Worm (Caenorhabditis elegans) whole organism, L2 larva: Measurements from ENCODE around the gene F52E1.3.

ENCODE experiments used
- C34F6.9 ChIP-seq: fragments of 150-350 bp; optimal IDR thresholded peaks from 2 replicates; lab custom pipeline; 2014; ENCODE audit warnings: missing biosample characterization, missing genetic modification characterization
- F13H6.1 ChIP-seq: sonication (generic microtip); optimal IDR thresholded peaks from 2 replicates; lab custom pipeline; 2016; ENCODE audit warnings: missing genetic modification characterization, missing compliant biosample characterization
- R02D3.7 ChIP-seq: fragments of 150-350 bp; optimal IDR thresholded peaks from 2 replicates; lab custom pipeline; 2014; ENCODE audit warnings: missing biosample characterization, missing genetic modification characterization
- ZK546.5 ChIP-seq: sonication (generic microtip); optimal IDR thresholded peaks from 2 replicates; lab custom pipeline; 2017; ENCODE audit warnings: missing biosample characterization, missing genetic modification characterization
- ama-1 ChIP-seq: fragments of 150-350 bp; optimal IDR thresholded peaks from 2 replicates; lab custom pipeline; 2018; ENCODE audit warnings: inconsistent platforms
- blmp-1 ChIP-seq: sonication (generic microtip); optimal IDR thresholded peaks from 2 replicates; lab custom pipeline; 2017; ENCODE audit warnings: missing genetic modification characterization, mild to moderate bottlenecking, missing compliant biosample characterization, antibody characterized with exemption, moderate library complexity; ENCODE audit not compliant: insufficient read depth
- ceh-82 ChIP-seq: fragments of 150-350 bp; optimal IDR thresholded peaks from 2 replicates; lab custom pipeline; 2014; ENCODE audit warnings: missing biosample characterization, missing genetic modification characterization
- crh-2 ChIP-seq: sonication (generic microtip); optimal IDR thresholded peaks from 2 replicates; lab custom pipeline; 2017; ENCODE audit warnings: missing biosample characterization, missing genetic modification characterization
- elt-1 ChIP-seq: fragments of 150-350 bp; optimal IDR thresholded peaks from 2 replicates; lab custom pipeline; 2014; ENCODE audit warnings: missing biosample characterization, missing genetic modification characterization
- elt-3 ChIP-seq: sonication (generic microtip); optimal IDR thresholded peaks from 2 replicates; lab custom pipeline; 2017; ENCODE audit warnings: missing biosample characterization, missing genetic modification characterization
- fos-1 ChIP-seq: fragments of 150-350 bp; optimal IDR thresholded peaks from 2 replicates; lab custom pipeline; 2014; ENCODE audit warnings: missing biosample characterization, missing genetic modification characterization
- lin-11 ChIP-seq: fragments of 150-350 bp; sonication (generic microtip); optimal IDR thresholded peaks from 2 replicates; lab custom pipeline; 2014; ENCODE audit warnings: missing biosample characterization, missing genetic modification characterization, inconsistent platforms, mixed read lengths
- lin-13 ChIP-seq: fragments of 150-350 bp; optimal IDR thresholded peaks from 2 replicates; lab custom pipeline; 2014; ENCODE audit warnings: missing biosample characterization, missing genetic modification reagents, missing genetic modification characterization
- lsy-2 ChIP-seq, 2 experiments: fragments of 150-350 bp in 1 of 2; sonication (generic microtip) in 1 of 2; optimal IDR thresholded peaks; 2 replicates each; lab custom pipeline; 2014 to 2017; ENCODE audit warnings: missing biosample characterization in 2 of 2, missing genetic modification characterization in 2 of 2
- mdl-1 ChIP-seq, 2 experiments: fragments of 150-350 bp in 1 of 2; sonication (generic microtip) in 1 of 2; optimal IDR thresholded peaks; 2 replicates each; lab custom pipeline; 2017; ENCODE audit warnings: missing biosample characterization in 2 of 2, missing genetic modification characterization in 2 of 2
- nhr-10 ChIP-seq: sonication (generic microtip); optimal IDR thresholded peaks from 2 replicates; lab custom pipeline; 2017; ENCODE audit warnings: missing biosample characterization, missing genetic modification characterization
- nhr-11 ChIP-seq: fragments of 150-350 bp; optimal IDR thresholded peaks from 2 replicates; lab custom pipeline; 2014; ENCODE audit warnings: missing biosample characterization, missing genetic modification characterization
- nhr-12 ChIP-seq: fragments of 150-350 bp; optimal IDR thresholded peaks from 2 replicates; lab custom pipeline; 2014; ENCODE audit warnings: missing biosample characterization, missing genetic modification characterization
- nhr-129 ChIP-seq: fragments of 150-350 bp; optimal IDR thresholded peaks from 2 replicates; lab custom pipeline; 2014; ENCODE audit warnings: missing biosample characterization, missing genetic modification characterization
- nhr-21 ChIP-seq: fragments of 150-350 bp; optimal IDR thresholded peaks from 2 replicates; lab custom pipeline; 2014; ENCODE audit warnings: missing biosample characterization, missing genetic modification characterization
- nhr-23 ChIP-seq: fragments of 150-350 bp; optimal IDR thresholded peaks from 2 replicates; lab custom pipeline; 2014; ENCODE audit warnings: missing biosample characterization, missing genetic modification reagents, missing genetic modification characterization
- nhr-25 ChIP-seq: fragments of 150-350 bp; sonication (generic microtip); optimal IDR thresholded peaks from 3 replicates; lab custom pipeline; 2014; ENCODE audit warnings: missing biosample characterization, missing genetic modification characterization
- nhr-6 ChIP-seq: fragments of 150-350 bp; optimal IDR thresholded peaks from 2 replicates; lab custom pipeline; 2014; ENCODE audit warnings: missing biosample characterization, missing genetic modification characterization
- nhr-77 ChIP-seq: fragments of 150-350 bp; optimal IDR thresholded peaks from 2 replicates; lab custom pipeline; 2014; ENCODE audit warnings: missing biosample characterization, missing genetic modification characterization
- sem-4 ChIP-seq: fragments of 150-350 bp; optimal IDR thresholded peaks from 2 replicates; lab custom pipeline; 2014; ENCODE audit warnings: missing biosample characterization, missing genetic modification reagents, missing genetic modification characterization
- sma-3 ChIP-seq: sonication (generic microtip); optimal IDR thresholded peaks from 2 replicates; lab custom pipeline; 2016; ENCODE audit warnings: missing genetic modification reagents, missing genetic modification characterization, missing compliant biosample characterization
- sma-9 ChIP-seq, 2 experiments: fragments of 150-350 bp in 1 of 2; sonication (generic microtip) in 1 of 2; optimal IDR thresholded peaks; 2 replicates each; lab custom pipeline; 2014 to 2016; ENCODE audit warnings: missing genetic modification characterization in 2 of 2, mild to moderate bottlenecking in 1 of 2, missing biosample characterization in 1 of 2, missing compliant biosample characterization in 1 of 2, missing genetic modification reagents in 1 of 2, moderate library complexity in 1 of 2
- snpc-4 ChIP-seq: fragments of 150-350 bp; optimal IDR thresholded peaks from 2 replicates; lab custom pipeline; 2014; ENCODE audit warnings: missing biosample characterization, missing genetic modification characterization
- unc-55 ChIP-seq: fragments of 150-350 bp; sonication (generic microtip); optimal IDR thresholded peaks from 3 replicates; lab custom pipeline; 2014; ENCODE audit warnings: missing biosample characterization, missing genetic modification reagents, missing genetic modification characterization
- zag-1 ChIP-seq: fragments of 150-350 bp; optimal IDR thresholded peaks from 2 replicates; lab custom pipeline; 2014; ENCODE audit warnings: missing biosample characterization, missing genetic modification characterization
- ztf-1 ChIP-seq: fragments of 200-800 bp; sonication (Bioruptor generic); conservative IDR thresholded peaks from 2 replicates; pipeline ENCODE4 v1.3.6; 2022; ENCODE audit warnings: missing genetic modification characterization, missing compliant biosample characterization
- ztf-11 ChIP-seq: sonication (generic microtip); optimal IDR thresholded peaks from 2 replicates; lab custom pipeline; 2017; ENCODE audit warnings: missing biosample characterization, missing genetic modification characterization
- ztf-4 ChIP-seq: fragments of 150-350 bp; optimal IDR thresholded peaks from 2 replicates; lab custom pipeline; 2014; ENCODE audit warnings: missing biosample characterization, missing genetic modification characterization

Gene F52E1.3

DNA sequence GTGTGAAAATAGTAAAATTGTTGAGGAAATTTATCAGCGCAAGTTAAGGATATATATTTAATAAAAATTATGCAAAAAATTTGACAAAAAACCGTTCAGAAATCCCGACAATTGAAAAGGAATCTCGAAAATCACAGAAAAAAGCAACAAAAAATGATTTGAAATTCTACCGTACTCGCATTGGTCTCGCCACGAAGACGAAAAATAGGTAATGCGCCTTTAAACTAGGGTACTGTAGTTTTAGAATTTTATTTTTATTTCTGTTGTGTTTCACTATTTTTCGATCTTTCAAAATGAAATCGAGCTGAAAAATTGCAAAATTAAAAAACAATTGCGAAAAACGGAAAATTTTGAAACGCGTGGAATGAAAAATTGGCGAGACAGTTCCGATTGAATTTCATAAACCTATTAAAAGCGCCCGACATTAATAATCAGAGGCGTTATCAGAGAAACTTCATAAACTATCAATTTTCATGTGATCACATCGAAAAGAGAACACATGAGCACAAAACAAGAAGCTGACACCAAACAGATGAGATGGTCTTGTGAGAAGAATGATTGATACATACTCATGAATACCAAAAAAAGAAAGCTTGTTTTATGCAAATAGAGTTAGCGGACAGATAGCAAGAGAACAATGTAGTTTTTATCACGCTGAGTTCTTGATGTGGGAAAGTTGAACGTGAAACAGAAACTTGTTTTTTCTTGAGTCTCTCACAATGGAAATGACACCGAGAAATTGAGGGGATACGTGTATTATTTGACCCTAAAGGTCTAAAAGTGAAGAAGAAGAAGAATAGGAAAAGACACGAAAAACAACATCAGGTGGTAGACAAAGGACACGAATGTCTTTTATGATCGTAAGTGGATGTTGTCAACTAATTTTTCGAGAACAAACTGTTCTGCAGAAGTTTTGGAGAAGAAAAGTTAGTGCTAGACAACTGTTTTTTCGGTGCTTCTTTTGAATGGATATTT lies 30.5 kb downstream of the F52E1.3 start:
- TF ChIP-seq nhr-11 (tag; lab: Kevin White, UChicago) (no peak), F13H6.1 (no peak), ztf-1 (GFP tag; lab: Robert Waterston, UW) (no peak), fos-1 (tag; lab: Kevin White, UChicago) (peak; percentile 92), crh-2 (tag; lab: Kevin White, UChicago) (peak; percentile 41), nhr-25 (tag; lab: Kevin White, UChicago) (peak; percentile 35), sma-9 (GFP tag; optimal IDR thresholded peaks at IDR 0.05; lab: Kevin White, UChicago) (peak; percentile 70), sma-9 (tag; optimal IDR thresholded peaks at IDR 0.05; lab: Kevin White, UChicago) (no peak), nhr-129 (peak; percentile 15), nhr-23 (tag; lab: Kevin White, UChicago) (no peak)

DNA sequence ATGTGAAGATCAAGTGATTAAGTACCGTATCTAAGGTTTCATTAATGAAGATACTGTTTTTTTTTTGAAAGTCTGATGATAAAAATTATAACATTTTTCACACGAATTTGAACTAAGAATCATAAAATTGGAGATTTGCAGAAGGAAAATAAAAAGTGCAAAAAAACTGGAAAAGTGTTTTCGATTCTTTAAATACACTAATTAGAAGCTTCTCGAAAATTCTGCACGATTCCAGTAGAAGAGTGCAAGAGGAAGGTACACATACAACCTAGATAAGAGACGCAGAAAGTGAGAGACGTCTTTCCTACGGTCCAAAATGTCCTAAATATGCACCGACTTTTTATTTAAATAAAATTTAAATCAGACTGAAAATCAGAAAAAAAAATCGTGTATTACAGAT lies 31.6 kb downstream of the F52E1.3 start:
- TF ChIP-seq unc-55 (GFP tag; lab: Kevin White, UChicago) (peak; percentile 25), C34F6.9 (tag; lab: Kevin White, UChicago) (peak; percentile 58), sem-4 (tag; lab: Kevin White, UChicago) (no peak)

DNA sequence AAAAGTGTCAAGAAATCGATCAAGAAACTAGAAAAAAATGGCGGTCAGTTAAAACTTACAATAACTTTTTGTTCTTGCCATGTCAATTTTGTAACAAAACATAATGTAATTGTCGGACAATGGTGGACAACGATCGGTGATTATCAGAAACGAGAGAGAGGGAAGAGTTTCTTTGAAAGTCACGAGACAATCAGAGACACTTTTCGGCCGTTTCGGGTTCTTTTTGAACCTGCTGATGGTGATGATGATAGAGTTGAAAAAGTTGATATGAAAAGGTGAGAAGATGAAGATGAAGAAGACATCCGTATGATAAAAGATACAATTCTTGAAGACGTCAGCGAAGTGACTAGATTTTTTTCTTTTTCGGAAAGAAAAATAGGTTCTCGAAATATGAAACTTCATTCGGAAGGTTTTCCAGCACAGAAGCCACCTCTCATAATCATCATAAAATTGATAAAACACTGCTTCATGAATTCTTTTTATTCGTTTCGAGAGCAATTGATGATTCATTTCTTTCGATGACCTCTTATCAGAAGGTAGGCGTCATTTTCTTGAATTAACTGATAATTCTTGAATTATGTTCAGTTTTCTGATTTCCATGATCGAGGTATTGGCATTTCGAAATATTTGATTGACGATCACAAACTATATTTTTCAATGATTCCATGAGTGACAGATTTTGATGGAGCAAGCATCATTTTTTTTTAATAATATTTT lies 32.3 kb downstream of the F52E1.3 start:
- no peak for TF ChIP-seq nhr-23 (tag; lab: Kevin White, UChicago)
- TF ChIP-seq mdl-1 (tag; optimal IDR thresholded peaks at IDR 0.05; lab: Kevin White, UChicago), result no peak
- TF ChIP-seq ZK546.5, result no peak
- TF ChIP-seq zag-1 (tag; lab: Kevin White, UChicago), result no peak
- TF ChIP-seq ama-1 (lab: Kevin White, UChicago), result no peak
- peak; percentile 15 for TF ChIP-seq sma-3 (GFP tag; lab: Kevin White, UChicago)
- no peak for TF ChIP-seq lin-11
- TF ChIP-seq nhr-21 (tag; lab: Kevin White, UChicago), result peak; percentile 54
- TF ChIP-seq sma-9 (GFP tag; optimal IDR thresholded peaks at IDR 0.05; lab: Kevin White, UChicago), result peak; percentile 50
- no peak for TF ChIP-seq sma-9 (tag; optimal IDR thresholded peaks at IDR 0.05; lab: Kevin White, UChicago)
- peak; percentile 88 for TF ChIP-seq fos-1 (tag; lab: Kevin White, UChicago)
- TF ChIP-seq nhr-129, result peak; percentile 52
- TF ChIP-seq elt-1, result no peak
- no peak for TF ChIP-seq F13H6.1
- no peak for TF ChIP-seq unc-55 (GFP tag; lab: Kevin White, UChicago)
- TF ChIP-seq nhr-12 (tag; lab: Kevin White, UChicago), result no peak
- TF ChIP-seq nhr-25 (tag; lab: Kevin White, UChicago), result peak; percentile 22
- TF ChIP-seq ceh-82, result no peak
- TF ChIP-seq ztf-11, result no peak
- no peak for TF ChIP-seq nhr-77 (tag; lab: Kevin White, UChicago)
- no peak for TF ChIP-seq lin-13 (GFP tag; lab: Kevin White, UChicago)
- no peak for TF ChIP-seq snpc-4 (tag; lab: Kevin White, UChicago)
- no peak for TF ChIP-seq nhr-10 (tag; lab: Kevin White, UChicago)
- TF ChIP-seq ztf-4, result no peak

DNA sequence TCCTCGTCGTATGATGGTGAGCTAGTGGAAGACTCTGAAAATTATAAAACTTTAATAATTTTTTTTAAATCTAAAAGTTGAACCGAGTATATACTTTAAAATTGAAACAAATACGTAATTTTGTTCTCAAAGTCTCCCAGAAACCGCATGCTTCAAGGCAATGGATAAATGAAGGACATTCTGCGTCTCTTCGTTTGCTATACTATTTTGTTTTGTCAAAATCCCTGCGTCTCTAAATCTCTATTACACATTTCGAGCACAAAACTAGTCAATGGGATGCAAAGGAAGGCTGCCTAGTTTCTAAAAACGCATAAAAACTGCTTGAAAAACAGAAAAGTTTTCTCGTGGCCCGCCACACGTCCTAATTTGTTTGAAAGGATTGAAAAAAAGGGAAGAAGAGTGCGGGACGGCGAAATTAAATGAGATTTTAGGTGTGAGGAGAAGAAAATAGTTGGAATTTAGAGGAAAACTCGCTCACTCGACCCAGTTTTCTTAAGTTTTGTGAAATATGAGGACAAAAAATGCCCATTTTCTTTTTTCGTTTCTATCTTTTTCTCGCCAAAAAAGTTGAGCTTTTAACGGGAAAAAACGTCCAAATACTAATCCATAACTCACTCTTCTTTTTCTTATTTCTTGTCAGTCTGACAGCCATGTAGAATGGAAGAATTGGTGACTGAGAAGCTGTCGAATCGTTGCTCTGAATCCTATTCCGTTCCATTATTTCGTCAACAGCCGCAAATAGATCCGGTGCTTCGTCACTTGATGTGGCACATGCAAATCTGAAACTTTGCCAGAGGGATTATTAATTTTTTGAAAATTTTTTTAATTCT lies 34.2 kb downstream of the F52E1.3 start:
- peak; percentile 60 for TF ChIP-seq unc-55 (GFP tag; lab: Kevin White, UChicago)
- TF ChIP-seq R02D3.7 (tag; lab: Kevin White, UChicago), result no peak
- no peak for TF ChIP-seq blmp-1 (tag; lab: Kevin White, UChicago)
- TF ChIP-seq nhr-77 (tag; lab: Kevin White, UChicago), result no peak
- TF ChIP-seq snpc-4 (tag; lab: Kevin White, UChicago), result no peak
- no peak for TF ChIP-seq nhr-11 (tag; lab: Kevin White, UChicago)
- TF ChIP-seq elt-3 (tag; lab: Kevin White, UChicago), result no peak
- TF ChIP-seq nhr-6 (tag; lab: Kevin White, UChicago), result no peak
- TF ChIP-seq lsy-2 (tag; optimal IDR thresholded peaks at IDR 0.05; lab: Kevin White, UChicago), result peak in 1 of 2 experiments; percentile 20
- TF ChIP-seq lin-11, result no peak
- peak; percentile 71 for TF ChIP-seq sma-9 (GFP tag; optimal IDR thresholded peaks at IDR 0.05; lab: Kevin White, UChicago)
- TF ChIP-seq sma-9 (tag; optimal IDR thresholded peaks at IDR 0.05; lab: Kevin White, UChicago), result no peak
- TF ChIP-seq C34F6.9 (tag; lab: Kevin White, UChicago), result peak; percentile 59
- no peak for TF ChIP-seq nhr-21 (tag; lab: Kevin White, UChicago)
